Worm (Caenorhabditis elegans) whole organism, midembryonic: ENCODE measurements around the gene swt-7.

Experiments
- T22C8.4 ChIP-seq: fragments of 200-800 bp; sonication (Bioruptor generic); IDR thresholded peaks from 2 replicates; pipeline ENCODE4 v1.3.6; 2022; ENCODE audit warnings: missing genetic modification characterization, missing compliant biosample characterization
- cog-1 ChIP-seq: sonication (generic microtip); optimal IDR thresholded peaks from 2 replicates; lab custom pipeline; 2016; ENCODE audit warnings: missing genetic modification characterization, missing compliant biosample characterization
- flt-1 ChIP-seq: fragments of 200-800 bp; sonication (Bioruptor generic); IDR thresholded peaks from 2 replicates; pipeline ENCODE4 v1.3.6; 2022; ENCODE audit warnings: missing genetic modification characterization, missing compliant biosample characterization
- med-1 ChIP-seq: sonication (generic microtip); optimal IDR thresholded peaks from 2 replicates; lab custom pipeline; 2017; ENCODE audit warnings: missing genetic modification characterization, mild to moderate bottlenecking, missing compliant biosample characterization, antibody characterized with exemption, missing genetic modification reagents; ENCODE audit not compliant: insufficient read depth

DNA sequence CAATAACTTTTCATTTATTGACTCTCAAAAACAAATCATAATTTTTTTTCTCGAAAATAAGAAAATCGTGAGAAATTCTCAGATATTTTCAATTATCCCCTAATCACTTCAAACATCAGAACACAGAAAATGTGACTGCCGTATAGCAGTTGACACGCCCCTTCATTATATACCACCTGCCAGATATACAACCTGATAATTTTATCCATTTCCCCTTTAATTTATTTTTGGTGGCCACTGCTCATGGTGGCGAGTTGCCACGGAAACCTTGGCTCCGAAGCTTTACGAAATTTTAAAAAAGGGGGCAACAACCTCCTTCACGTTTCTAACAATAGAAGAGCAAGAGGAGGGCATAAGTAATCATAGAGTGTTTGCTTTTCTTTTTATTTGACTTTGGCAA is 13.9 kb downstream of the swt-7 start:
- no peak for TF ChIP-seq cog-1
- no peak for TF ChIP-seq flt-1 (GFP tag; lab: Robert Waterston, UW)
- TF ChIP-seq med-1 (GFP tag; lab: Kevin White, UChicago), result no peak
- no peak for TF ChIP-seq T22C8.4 (GFP tag; lab: Robert Waterston, UW)
